Fruit fly (Drosophila melanogaster) whole organism, embryonic: ENCODE data around the gene euc.

ENCODE experiments used
- Awh ChIP-seq: fragments of 200-800 bp; sonication (Bioruptor generic); IDR thresholded peaks from 2 replicates; pipeline ENCODE4, ENCODE4 v1.3.6; 2022; ENCODE audit warnings: missing biosample characterization, missing genetic modification characterization
- B-H1 ChIP-seq: fragments of 200-800 bp; sonication (Bioruptor generic); IDR thresholded peaks from 3 replicates; pipeline ENCODE4 v1.3.6; 2022; ENCODE audit warnings: missing biosample characterization, missing genetic modification characterization
- Bteb2 ChIP-seq: fragments of 200-800 bp; sonication (Bioruptor generic); optimal IDR thresholded peaks from 2 replicates; lab custom pipeline; 2016; ENCODE audit warnings: missing biosample characterization, missing genetic modification characterization
- C15 ChIP-seq: fragments of 200-800 bp; sonication (Bioruptor generic); IDR thresholded peaks from 3 replicates; pipeline ENCODE4 v1.3.6; 2022; ENCODE audit warnings: missing biosample characterization, missing genetic modification characterization
- CG10431 ChIP-seq: fragments of 200-800 bp; sonication (Bioruptor generic); optimal IDR thresholded peaks from 3 replicates; lab custom pipeline; 2018; ENCODE audit warnings: missing biosample characterization, mild to moderate bottlenecking, missing genetic modification characterization
- CG10543 ChIP-seq: fragments of 200-800 bp; sonication (Bioruptor generic); optimal IDR thresholded peaks from 3 replicates; lab custom pipeline; 2017; ENCODE audit warnings: missing biosample characterization, mild to moderate bottlenecking, missing genetic modification characterization, moderate library complexity
- CG11085 ChIP-seq: fragments of 200-800 bp; sonication (Bioruptor generic); IDR thresholded peaks from 2 replicates; pipeline ENCODE4 v1.3.6; 2022; ENCODE audit warnings: missing biosample characterization, missing genetic modification characterization
- CG12299 ChIP-seq: fragments of 200-800 bp; sonication (Bioruptor generic); optimal IDR thresholded peaks from 2 replicates; lab custom pipeline; 2018; ENCODE audit warnings: missing biosample characterization, mild to moderate bottlenecking, missing genetic modification characterization
- CG2199 ChIP-seq: fragments of 200-800 bp; sonication (Bioruptor generic); IDR thresholded peaks from 3 replicates; pipeline ENCODE4 v1.3.6; 2022; ENCODE audit warnings: missing biosample characterization, missing genetic modification characterization
- CG33213 ChIP-seq: fragments of 200-800 bp; sonication (Bioruptor generic); optimal IDR thresholded peaks from 3 replicates; lab custom pipeline; 2016; ENCODE audit warnings: missing biosample characterization, missing genetic modification characterization
- CG33557 ChIP-seq: fragments of 200-800 bp; sonication (Bioruptor generic); optimal IDR thresholded peaks from 2 replicates; lab custom pipeline; 2019; ENCODE audit warnings: missing biosample characterization, mild to moderate bottlenecking, missing genetic modification characterization, moderate library complexity
- CG34224 ChIP-seq: fragments of 200-800 bp; sonication (Bioruptor generic); IDR thresholded peaks from 3 replicates; pipeline ENCODE4 v1.3.6; 2022; ENCODE audit warnings: missing biosample characterization, missing genetic modification characterization; ENCODE audit not compliant: partially characterized antibody
- CG3847 ChIP-seq: fragments of 200-800 bp; sonication (Bioruptor generic); IDR thresholded peaks from 2 replicates; pipeline ENCODE4 v1.3.6; 2022; ENCODE audit warnings: missing biosample characterization, missing genetic modification characterization
- CG4707 ChIP-seq: fragments of 200-800 bp; sonication (Bioruptor generic); optimal IDR thresholded peaks from 2 replicates; lab custom pipeline; 2018; ENCODE audit warnings: missing biosample characterization, mild to moderate bottlenecking, missing genetic modification characterization, moderate library complexity
- CG6765 ChIP-seq: fragments of 200-800 bp; sonication (Bioruptor generic); optimal IDR thresholded peaks from 3 replicates; lab custom pipeline; 2017; ENCODE audit warnings: missing biosample characterization, mild to moderate bottlenecking, missing genetic modification characterization
- CG8359 ChIP-seq: fragments of 200-800 bp; sonication (Bioruptor generic); optimal IDR thresholded peaks from 2 replicates; lab custom pipeline; 2017; ENCODE audit warnings: missing biosample characterization, mild to moderate bottlenecking, missing genetic modification characterization, borderline replicate concordance
- CG8478 ChIP-seq: fragments of >200 bp; optimal IDR thresholded peaks from 2 replicates; lab custom pipeline; 2018
- CrebB ChIP-seq: fragments of 200-800 bp; sonication (Bioruptor generic); optimal IDR thresholded peaks from 3 replicates; lab custom pipeline; 2018; ENCODE audit warnings: missing biosample characterization, mild to moderate bottlenecking, missing genetic modification characterization
- Dip3 ChIP-seq: fragments of 200-800 bp; sonication (Bioruptor generic); optimal IDR thresholded peaks from 3 replicates; lab custom pipeline; 2016; ENCODE audit warnings: missing biosample characterization, missing genetic modification characterization
- Ets97D ChIP-seq: fragments of 200-800 bp; sonication (Bioruptor generic); optimal IDR thresholded peaks from 3 replicates; lab custom pipeline; 2016; ENCODE audit warnings: missing biosample characterization, missing genetic modification characterization
- H15 ChIP-seq: fragments of 200-800 bp; sonication (Bioruptor generic); IDR thresholded peaks from 3 replicates; pipeline ENCODE4 v1.3.6; 2022; ENCODE audit warnings: missing biosample characterization, missing genetic modification characterization
- H2.0 ChIP-seq: fragments of 200-800 bp; sonication (Bioruptor generic); IDR thresholded peaks from 2 replicates; pipeline ENCODE4 v1.3.6; 2022; ENCODE audit warnings: missing biosample characterization, missing genetic modification characterization
- HHEX ChIP-seq: fragments of 200-800 bp; sonication (Bioruptor generic); optimal IDR thresholded peaks from 3 replicates; lab custom pipeline; 2017; ENCODE audit warnings: missing biosample characterization, mild to moderate bottlenecking, missing genetic modification characterization, missing genetic modification reagents
- Hand ChIP-seq: fragments of 200-800 bp; sonication (Bioruptor generic); optimal IDR thresholded peaks from 2 replicates; lab custom pipeline; 2017; ENCODE audit warnings: mild to moderate bottlenecking, missing biosample characterization, missing genetic modification reagents, missing genetic modification characterization
- Lpt ChIP-seq: fragments of >200 bp; optimal IDR thresholded peaks from 2 replicates; lab custom pipeline; 2018; ENCODE audit warnings: missing biosample characterization, missing genetic modification characterization
- Max ChIP-seq: fragments of 200-800 bp; sonication (Bioruptor generic); optimal IDR thresholded peaks from 2 replicates; lab custom pipeline; 2016; ENCODE audit warnings: missing biosample characterization, mild to moderate bottlenecking, missing genetic modification characterization
- Mrtf ChIP-seq: fragments of 200-800 bp; sonication (Bioruptor generic); IDR thresholded peaks from 3 replicates; pipeline ENCODE4 v1.3.6; 2022; ENCODE audit warnings: missing biosample characterization, missing genetic modification characterization
- Nf-YC ChIP-seq: fragments of 200-800 bp; optimal IDR thresholded peaks from 3 replicates; lab custom pipeline; 2019; ENCODE audit warnings: missing biosample characterization, mild to moderate bottlenecking, missing genetic modification characterization, moderate library complexity
- Pdp1 ChIP-seq, 2 experiments: fragments of 200-800 bp; sonication (Bioruptor generic); optimal IDR thresholded peaks; 3 replicates each; lab custom pipeline; 2016; ENCODE audit warnings: missing biosample characterization in 2 of 2, missing genetic modification characterization in 2 of 2, mild to moderate bottlenecking in 1 of 2, moderate library complexity in 1 of 2
- Six4 ChIP-seq: fragments of 200-800 bp; sonication (Bioruptor generic); optimal IDR thresholded peaks from 2 replicates; lab custom pipeline; 2016; ENCODE audit warnings: missing biosample characterization, missing genetic modification characterization
- Xrp1 ChIP-seq: fragments of 200-800 bp; sonication (Bioruptor generic); IDR thresholded peaks from 2 replicates; pipeline ENCODE4 v1.3.6; 2022; ENCODE audit warnings: missing biosample characterization, missing genetic modification characterization
- ab ChIP-seq: fragments of 200-800 bp; sonication (Bioruptor generic); optimal IDR thresholded peaks from 2 replicates; lab custom pipeline; 2016; ENCODE audit warnings: missing biosample characterization, missing genetic modification characterization
- bbx ChIP-seq: fragments of 200-800 bp; sonication (Bioruptor generic); IDR thresholded peaks from 2 replicates; pipeline ENCODE4 v1.3.6; 2022; ENCODE audit warnings: missing biosample characterization, missing genetic modification characterization; ENCODE audit not compliant: partially characterized antibody
- btn ChIP-seq: fragments of 200-800 bp; sonication (Bioruptor generic); optimal IDR thresholded peaks from 2 replicates; lab custom pipeline; 2016; ENCODE audit warnings: missing biosample characterization, missing genetic modification characterization
- chif ChIP-seq, 2 experiments: fragments of 200-800 bp; sonication (Bioruptor generic); optimal IDR thresholded peaks; 3 replicates each; lab custom pipeline; 2016; ENCODE audit warnings: missing biosample characterization in 2 of 2, missing genetic modification characterization in 2 of 2
- en ChIP-seq: fragments of 200-800 bp; sonication (Bioruptor generic); optimal IDR thresholded peaks from 2 replicates; lab custom pipeline; 2016; ENCODE audit warnings: missing biosample characterization, missing genetic modification characterization
- ham ChIP-seq: fragments of 200-800 bp; sonication (Bioruptor generic); IDR thresholded peaks from 2 replicates; pipeline ENCODE4 v1.3.6; 2022; ENCODE audit warnings: missing biosample characterization, missing genetic modification characterization
- insv ChIP-seq, 2 experiments: fragments of 200-800 bp; sonication (Bioruptor generic); optimal IDR thresholded peaks; 3 replicates each; lab custom pipeline; 2016 to 2018; ENCODE audit warnings: missing biosample characterization in 2 of 2, missing genetic modification characterization in 2 of 2
- maf-S ChIP-seq: fragments of 200-800 bp; sonication (Bioruptor generic); optimal IDR thresholded peaks from 2 replicates; lab custom pipeline; 2016; ENCODE audit warnings: missing biosample characterization, missing genetic modification characterization
- nau ChIP-seq: fragments of 200-800 bp; sonication (Bioruptor generic); optimal IDR thresholded peaks from 3 replicates; lab custom pipeline; 2017; ENCODE audit warnings: missing biosample characterization, mild to moderate bottlenecking, missing genetic modification characterization, missing genetic modification reagents
- nmo ChIP-seq: fragments of 200-800 bp; sonication (Bioruptor generic); optimal IDR thresholded peaks from 2 replicates; lab custom pipeline; 2018; ENCODE audit warnings: missing biosample characterization, mild to moderate bottlenecking, missing genetic modification characterization, moderate library complexity
- repo ChIP-seq: fragments of 200-800 bp; sonication (Bioruptor generic); optimal IDR thresholded peaks from 2 replicates; lab custom pipeline; 2016; ENCODE audit warnings: missing biosample characterization, missing genetic modification characterization
- rib ChIP-seq: fragments of 200-800 bp; sonication (Bioruptor generic); IDR thresholded peaks from 2 replicates; pipeline ENCODE4 v1.3.6; 2022; ENCODE audit warnings: missing biosample characterization, missing genetic modification characterization
- row ChIP-seq: fragments of 200-800 bp; sonication (Bioruptor generic); IDR thresholded peaks from 3 replicates; pipeline ENCODE4 v1.3.6; 2022; ENCODE audit warnings: missing biosample characterization, missing genetic modification characterization
- seq ChIP-seq: fragments of 200-800 bp; sonication (Bioruptor generic); IDR thresholded peaks from 2 replicates; pipeline ENCODE4 v1.3.6; 2022; ENCODE audit warnings: missing biosample characterization, missing genetic modification characterization
- toy ChIP-seq: fragments of 200-800 bp; sonication (Bioruptor generic); IDR thresholded peaks from 2 replicates; pipeline ENCODE4 v1.3.6; 2022; ENCODE audit warnings: missing biosample characterization, missing genetic modification characterization
- trem ChIP-seq: fragments of 200-800 bp; optimal IDR thresholded peaks from 3 replicates; lab custom pipeline; 2019; ENCODE audit warnings: missing biosample characterization, mild to moderate bottlenecking, missing genetic modification characterization, moderate library complexity
- twi ChIP-seq: fragments of 200-800 bp; optimal IDR thresholded peaks from 2 replicates; lab custom pipeline; 2019; ENCODE audit warnings: missing biosample characterization, mild to moderate bottlenecking, missing genetic modification characterization, moderate library complexity
- unpg ChIP-seq: fragments of 200-800 bp; sonication (Bioruptor generic); optimal IDR thresholded peaks from 3 replicates; lab custom pipeline; 2018; ENCODE audit warnings: missing biosample characterization, mild to moderate bottlenecking, missing genetic modification characterization, moderate library complexity
- zfh1 ChIP-seq: fragments of 200-800 bp; sonication (Bioruptor generic); IDR thresholded peaks from 3 replicates; pipeline ENCODE4 v1.3.6; 2022; ENCODE audit warnings: missing biosample characterization, missing genetic modification characterization

The euc gene

dm6 chr3R:18983614-18984185 lies 5.1 kb upstream of the euc start, which contains the start of the genes snRNP-U1-C and gukh (continued):
- TF ChIP-seq CG33557 (peak; percentile 38), Six4 (GFP tag; lab: Kevin White, UChicago) (peak; percentile 54), CG2199 (peak; percentile 69; the same call in 1 of the 3 replicates), B-H1 (GFP tag; lab: Robert Waterston, UW) (peak; percentile 54; the same call in 1 of the 3 replicates), HHEX (GFP tag; lab: Kevin White, UChicago) (peak; percentile 25), CrebB (tag; lab: Kevin White, UChicago) (peak; percentile 76), chif (GFP tag; optimal IDR thresholded peaks at IDR 0.05; lab: Kevin White, UChicago) (peak in 1 of 2 experiments; percentile 40), CG34224 (GFP tag; lab: Robert Waterston, UW) (peak; percentile 53), row (GFP tag; lab: Robert Waterston, UW) (peak; percentile 95), CG12299 (peak; percentile 78), insv (GFP tag; optimal IDR thresholded peaks at IDR 0.05; lab: Kevin White, UChicago) (peak in 1 of 2 experiments; percentile 71), CG4707 (GFP tag; lab: Kevin White, UChicago) (peak; percentile 98), Awh (GFP tag; lab: Robert Waterston, UW) (peak; percentile 78), CG8478 (lab: Kevin White, UChicago) (no peak), CG11085 (GFP tag; lab: Robert Waterston, UW) (peak; percentile 84), CG8359 (GFP tag; lab: Kevin White, UChicago) (no peak), CG3847 (GFP tag; lab: Robert Waterston, UW) (peak; percentile 91), Nf-YC (peak; percentile 74), Bteb2 (peak; percentile 41), rib (GFP tag; lab: Robert Waterston, UW) (peak; percentile 35; the same call in 1 of the 2 replicates), Dip3 (GFP tag; lab: Kevin White, UChicago) (peak; percentile 43), CG10543 (GFP tag; lab: Kevin White, UChicago) (peak; percentile 71), Hand (peak; percentile 56), CG33213 (GFP tag; lab: Kevin White, UChicago) (peak; percentile 52), Mrtf (peak; percentile 81), CG10431 (GFP tag; lab: Kevin White, UChicago) (peak; percentile 0), repo (GFP tag; lab: Kevin White, UChicago) (peak; percentile 27), trem (tag; lab: Kevin White, UChicago) (peak; percentile 85), H2.0 (GFP tag; lab: Robert Waterston, UW) (peak; percentile 85), unpg (GFP tag; lab: Kevin White, UChicago) (peak; percentile 87), Max (peak; percentile 66), Ets97D (GFP tag; lab: Kevin White, UChicago) (peak; percentile 80), seq (GFP tag; lab: Robert Waterston, UW) (peak; percentile 87), bbx (GFP tag; lab: Robert Waterston, UW) (peak; percentile 53; the same call in 1 of the 2 replicates), btn (no peak), ham (GFP tag; lab: Robert Waterston, UW) (no peak; the same call in 1 of the 2 replicates), zfh1 (GFP tag; lab: Robert Waterston, UW) (peak; percentile 87), C15 (GFP tag; lab: Robert Waterston, UW) (peak; percentile 56; the same call in 1 of the 3 replicates), Lpt (GFP tag; lab: Kevin White, UChicago) (no peak), toy (GFP tag; lab: Robert Waterston, UW) (0 out of 2 replicates have a peak, but pooled peaks have one; percentile 33), maf-S (GFP tag; lab: Kevin White, UChicago) (no peak), nau (GFP tag; lab: Kevin White, UChicago) (peak; percentile 35), nmo (GFP tag; lab: Kevin White, UChicago) (peak; percentile 79), H15 (GFP tag; lab: Robert Waterston, UW) (peak; percentile 50; the same call in 1 of the 3 replicates), CG6765 (peak; percentile 57), ab (GFP tag; lab: Kevin White, UChicago) (no peak), Pdp1 (GFP tag; optimal IDR thresholded peaks at IDR 0.05; lab: Kevin White, UChicago) (peak; percentile 18 to 84), twi (tag; lab: Kevin White, UChicago) (peak; percentile 66), en (GFP tag; lab: Kevin White, UChicago) (no peak), Xrp1 (peak; percentile 91)
